Fruit fly (Drosophila melanogaster): ENCODE data around the gene fng.

fng gene

DNA sequence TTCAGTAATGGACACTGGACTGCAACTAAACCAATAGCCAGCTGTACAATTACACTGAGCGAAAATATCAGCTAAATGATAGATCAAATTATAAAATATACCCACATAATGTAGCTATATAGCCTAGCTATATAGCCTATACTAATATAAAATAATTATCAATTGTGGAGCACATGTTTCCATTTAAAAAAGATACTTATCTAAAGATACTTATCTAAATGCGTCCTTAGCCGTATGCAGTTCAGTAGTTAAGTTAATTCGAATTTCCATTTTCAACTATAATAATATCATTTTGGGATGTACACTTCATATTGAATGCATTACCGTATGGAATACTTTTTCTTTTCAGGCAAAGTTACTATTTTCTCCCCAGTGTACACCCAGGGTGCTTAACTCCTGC lies 30.4 kb downstream of the fng start (continued):
- TF ChIP-seq kni (GFP tag; optimal IDR thresholded peaks at IDR 0.05) (no peak), CG1603 (tag; optimal IDR thresholded peaks at IDR 0.05) (no peak), insv (GFP tag; optimal IDR thresholded peaks at IDR 0.05) (no peak), CG3407 (GFP tag; optimal IDR thresholded peaks at IDR 0.05) (no peak), al (GFP tag; IDR thresholded peaks at IDR 0.05) (no peak), C15 (GFP tag; IDR thresholded peaks at IDR 0.05) (no peak), CG1832 (GFP tag; optimal IDR thresholded peaks at IDR 0.05) (no peak), hth (optimal IDR thresholded peaks at IDR 0.05) (no peak), seq (GFP tag; IDR thresholded peaks at IDR 0.05) (no peak), eve (GFP tag; optimal IDR thresholded peaks at IDR 0.05) (no peak), HLH4C (GFP tag; IDR thresholded peaks at IDR 0.05; ENCODE audit: partially characterized antibody) (no peak), bab2 (GFP tag; optimal IDR thresholded peaks at IDR 0.05) (peak; percentile 16), CG6765 (GFP tag; optimal IDR thresholded peaks at IDR 0.05) (no peak), gem (tag; optimal IDR thresholded peaks at IDR 0.05) (peak; percentile 60), YL-1 (GFP tag; optimal IDR thresholded peaks at IDR 0.05) (no peak), nmo (GFP tag; optimal IDR thresholded peaks at IDR 0.05) (peak; percentile 46), fd96Cb (tag; optimal IDR thresholded peaks at IDR 0.05) (peak; percentile 25), slbo (GFP tag; IDR thresholded peaks at IDR 0.05) (no peak), Hand (GFP tag; optimal IDR thresholded peaks at IDR 0.05) (no peak), CG12744 (GFP tag; optimal IDR thresholded peaks at IDR 0.05) (no peak), CG17361 (GFP tag; IDR thresholded peaks at IDR 0.05) (peak; percentile 68; the same call in 2 of the 3 replicates), CG6791 (GFP tag; IDR thresholded peaks at IDR 0.05; ENCODE audit: partially characterized antibody) (no peak), CG2199 (GFP tag; IDR thresholded peaks at IDR 0.05) (no peak), sc (optimal IDR thresholded peaks at IDR 0.05) (no peak), sc (GFP tag; optimal IDR thresholded peaks at IDR 0.05) (no peak)

DNA sequence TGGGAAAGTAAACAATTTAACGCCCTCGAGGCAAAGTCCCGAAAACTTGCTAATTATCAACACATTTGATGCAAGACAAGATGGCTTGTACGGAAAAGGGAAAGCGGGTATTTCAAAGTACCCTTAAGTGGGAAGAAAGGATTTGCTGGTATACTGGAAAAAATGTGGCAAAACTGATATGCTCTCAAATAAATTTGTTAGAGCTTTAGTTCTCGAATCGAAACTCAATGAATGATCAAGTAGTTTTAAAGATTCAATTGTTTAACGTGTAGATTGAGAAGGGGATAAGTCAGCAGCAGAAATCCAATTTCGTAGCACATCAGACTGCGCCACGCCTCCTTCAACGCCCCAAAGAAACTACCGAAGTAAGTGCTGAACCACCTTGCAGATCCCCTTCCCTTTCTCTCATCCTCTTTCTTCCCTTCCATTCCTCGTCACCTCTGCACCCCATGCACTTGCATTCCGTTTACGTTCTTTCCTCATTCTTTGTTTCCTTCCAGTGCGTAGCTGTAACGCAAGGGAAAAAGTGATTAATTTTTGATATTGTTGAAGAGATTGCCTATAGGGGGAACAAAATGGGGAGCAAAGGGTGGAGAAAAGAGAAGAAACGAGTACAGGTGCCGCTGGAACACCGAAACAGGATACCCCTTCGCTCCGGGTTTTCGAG lies 32.2 kb downstream of the fng start:
- peak; percentile 38 for TF ChIP-seq Ets65A (GFP tag)
- TF ChIP-seq amos (GFP tag; IDR thresholded peaks at IDR 0.05; ENCODE audit: partially characterized antibody): no peak

DNA sequence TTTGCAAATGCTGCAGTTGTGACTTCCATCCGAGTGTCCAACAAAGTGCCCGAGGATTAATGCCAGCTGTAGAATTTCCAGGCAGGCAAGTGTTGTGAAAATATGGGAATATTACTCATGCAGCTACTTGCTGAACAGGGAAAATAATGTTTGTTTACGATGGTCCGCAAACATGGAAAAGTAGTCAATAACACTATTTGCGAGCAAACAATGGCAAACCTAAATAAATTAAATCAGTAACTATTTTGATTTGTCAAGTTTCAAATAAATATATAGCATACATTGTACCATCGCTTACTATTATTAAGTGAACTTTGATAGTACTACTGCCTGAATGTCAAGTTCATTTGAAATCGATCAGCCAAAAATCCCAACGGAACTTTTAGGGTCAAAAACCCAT lies 34.2 kb downstream of the fng start:
- TF ChIP-seq gem (tag; optimal IDR thresholded peaks at IDR 0.05) (peak; percentile 13), lab (GFP tag; optimal IDR thresholded peaks at IDR 0.05) (no peak), CG2202 (tag; optimal IDR thresholded peaks at IDR 0.05) (peak; percentile 34), CG11398 (GFP tag; optimal IDR thresholded peaks at IDR 0.05) (no peak), sens-2 (GFP tag; IDR thresholded peaks at IDR 0.05) (no peak), klu (GFP tag; IDR thresholded peaks at IDR 0.05) (no peak), dmrt11E (tag; optimal IDR thresholded peaks at IDR 0.05) (peak; percentile 55), Asciz (GFP tag; optimal IDR thresholded peaks at IDR 0.05) (peak; percentile 48), bsh (GFP tag; optimal IDR thresholded peaks at IDR 0.05) (peak in 1 of 2 experiments; percentile 72), CG1603 (tag; optimal IDR thresholded peaks at IDR 0.05) (peak; percentile 31), CG8944 (GFP tag; optimal IDR thresholded peaks at IDR 0.05) (no peak), Dip3 (GFP tag; optimal IDR thresholded peaks at IDR 0.05) (no peak), sens (GFP tag) (peak; percentile 65), pum (GFP tag; optimal IDR thresholded peaks at IDR 0.05) (no peak), sc (optimal IDR thresholded peaks at IDR 0.05) (no peak), sc (GFP tag; optimal IDR thresholded peaks at IDR 0.05) (peak; percentile 35), zfh2 (GFP tag; optimal IDR thresholded peaks at IDR 0.05) (no peak), CG14710 (tag; optimal IDR thresholded peaks at IDR 0.05) (peak; percentile 18)

All from whole organism, embryonic.